Worm (Caenorhabditis elegans): ENCODE measurements around the gene H01M10.1.

ce11 chrX:2598833-2599279 is 18.5 kb upstream of the H01M10.1 start:
- no peak for TF ChIP-seq lin-39 (tag; optimal IDR thresholded peaks at IDR 0.05)
- TF ChIP-seq nhr-111 (GFP tag; optimal IDR thresholded peaks at IDR 0.05), result no peak
- TF ChIP-seq nhr-28 (tag; optimal IDR thresholded peaks at IDR 0.05), result peak; percentile 35
- TF ChIP-seq mxl-2 (GFP tag; conservative IDR thresholded peaks at IDR 0.05), result no peak
- peak; percentile 61 to 81 for TF ChIP-seq lsy-2 (tag; optimal IDR thresholded peaks at IDR 0.05)
- TF ChIP-seq hif-1 (tag; optimal IDR thresholded peaks at IDR 0.05), result peak; percentile 50 to 98
- TF ChIP-seq ceh-82 (tag; optimal IDR thresholded peaks at IDR 0.05), result no peak
- no peak for TF ChIP-seq mdl-1 (tag; optimal IDR thresholded peaks at IDR 0.05)
- TF ChIP-seq unc-62 (GFP tag; optimal IDR thresholded peaks at IDR 0.05 in 1 of 2), result peak in 1 of 2 experiments; percentile 62
- no peak for TF ChIP-seq unc-62 (tag; optimal IDR thresholded peaks at IDR 0.05)
- no peak for TF ChIP-seq ama-1 (optimal IDR thresholded peaks at IDR 0.05)
- TF ChIP-seq saeg-2 (GFP tag; IDR thresholded peaks at IDR 0.05), result no peak
- TF ChIP-seq php-3 (GFP tag; IDR thresholded peaks at IDR 0.05), result no peak
- no peak for TF ChIP-seq F44E2.7 (GFP tag; IDR thresholded peaks at IDR 0.05)
